Fruit fly (Drosophila melanogaster) whole organism, wandering third instar larva: ENCODE measurements around the gene Dlic.

Experiments
- Abd-B ChIP-seq: fragments of >200 bp; optimal IDR thresholded peaks from 2 replicates; lab custom pipeline; 2017; ENCODE audit warnings: missing biosample characterization, missing genetic modification characterization
- CrebA ChIP-seq: fragments of 200-800 bp; sonication (Bioruptor generic); optimal IDR thresholded peaks from 2 replicates; lab custom pipeline; 2016; ENCODE audit warnings: missing biosample characterization, mild to moderate bottlenecking, missing genetic modification characterization, borderline replicate concordance
- Hr78 ChIP-seq: fragments of >200 bp; optimal IDR thresholded peaks from 2 replicates; lab custom pipeline; 2017; ENCODE audit warnings: missing biosample characterization, missing genetic modification characterization
- Myc ChIP-seq: fragments of >200 bp; optimal IDR thresholded peaks from 2 replicates; lab custom pipeline; 2017
- br ChIP-seq: fragments of 200-800 bp; sonication (Bioruptor generic); optimal IDR thresholded peaks from 2 replicates; lab custom pipeline; 2016; ENCODE audit warnings: missing biosample characterization, missing genetic modification characterization
- dsf ChIP-seq: sonication (Bioruptor generic); optimal IDR thresholded peaks from 2 replicates; lab custom pipeline; 2016; ENCODE audit warnings: missing biosample characterization, missing genetic modification characterization, borderline replicate concordance
- ey ChIP-seq: fragments of 200-800 bp; sonication (Bioruptor generic); optimal IDR thresholded peaks from 2 replicates; lab custom pipeline; 2016; ENCODE audit warnings: missing biosample characterization, missing genetic modification characterization
- h ChIP-seq: fragments of 200-800 bp; sonication (Bioruptor generic); optimal IDR thresholded peaks from 3 replicates; lab custom pipeline; 2016; ENCODE audit warnings: missing biosample characterization, mild to moderate bottlenecking, missing genetic modification characterization
- psq ChIP-seq: fragments of 200-800 bp; sonication (Bioruptor generic); optimal IDR thresholded peaks from 3 replicates; lab custom pipeline; 2017; ENCODE audit warnings: missing biosample characterization, mild to moderate bottlenecking, missing genetic modification characterization, moderate library complexity
- usp ChIP-seq: fragments of >200 bp; optimal IDR thresholded peaks from 2 replicates; lab custom pipeline; 2017; ENCODE audit warnings: missing biosample characterization, missing genetic modification characterization

- TF ChIP-seq h (GFP tag; lab: Kevin White, UChicago) (no peak), ey (GFP tag; lab: Kevin White, UChicago) (no peak), CrebA (GFP tag; lab: Kevin White, UChicago) (no peak), br (GFP tag; lab: Kevin White, UChicago) (no peak), dsf (GFP tag; lab: Kevin White, UChicago) (no peak), psq (GFP tag; lab: Kevin White, UChicago) (no peak), usp (GFP tag; lab: Kevin White, UChicago) (no peak), Myc (no peak), Hr78 (GFP tag; lab: Kevin White, UChicago) (no peak), Abd-B (no peak)
Measured at dm6 chrX:11148272-11148835, 5.9 kb upstream of the Dlic start, which contains the start of gene Ran.
